Fruit fly (Drosophila melanogaster) whole organism, embryonic: ENCODE results near the gene CG4593.

Source experiments
- Aef1 ChIP-seq: fragments of 200-800 bp; sonication (Bioruptor generic); IDR thresholded peaks from 3 replicates; pipeline ENCODE4 v1.3.6; 2022; ENCODE audit warnings: missing biosample characterization, missing genetic modification characterization
- Bdp1 ChIP-seq: fragments of 200-800 bp; sonication (Bioruptor generic); optimal IDR thresholded peaks from 3 replicates; lab custom pipeline; 2016; ENCODE audit warnings: missing biosample characterization, missing genetic modification characterization
- CG10147 ChIP-seq: fragments of 200-800 bp; sonication (Bioruptor generic); optimal IDR thresholded peaks from 2 replicates; lab custom pipeline; 2019; ENCODE audit warnings: missing biosample characterization, mild to moderate bottlenecking, missing genetic modification characterization, moderate library complexity
- CG10267 ChIP-seq: fragments of 200-800 bp; sonication (Bioruptor generic); optimal IDR thresholded peaks from 2 replicates; lab custom pipeline; 2018; ENCODE audit warnings: missing biosample characterization, mild to moderate bottlenecking, missing genetic modification characterization, moderate library complexity
- CG10979 ChIP-seq: fragments of 200-800 bp; sonication (Bioruptor generic); optimal IDR thresholded peaks from 2 replicates; lab custom pipeline; 2018; ENCODE audit warnings: missing biosample characterization, mild to moderate bottlenecking, missing genetic modification characterization, moderate library complexity
- CG11696 ChIP-seq: fragments of 200-800 bp; sonication (Bioruptor generic); IDR thresholded peaks from 2 replicates; pipeline ENCODE4 v1.3.6; 2022; ENCODE audit warnings: missing biosample characterization, missing genetic modification characterization
- CG12659 ChIP-seq: fragments of 200-800 bp; sonication (Bioruptor generic); optimal IDR thresholded peaks from 3 replicates; lab custom pipeline; 2017; ENCODE audit warnings: mild to moderate bottlenecking, missing biosample characterization, missing genetic modification reagents, missing genetic modification characterization
- CG12942 ChIP-seq: fragments of 200-800 bp; sonication (Bioruptor generic); optimal IDR thresholded peaks from 3 replicates; lab custom pipeline; 2016; ENCODE audit warnings: missing biosample characterization, missing genetic modification characterization
- CG14050 ChIP-seq: fragments of 200-800 bp; sonication (Bioruptor generic); IDR thresholded peaks from 3 replicates; pipeline ENCODE4 v1.3.6; 2022; ENCODE audit warnings: missing biosample characterization, missing genetic modification characterization
- CG15479 ChIP-seq: fragments of 200-800 bp; sonication (Bioruptor generic); optimal IDR thresholded peaks from 3 replicates; lab custom pipeline; 2019; ENCODE audit warnings: missing biosample characterization, mild to moderate bottlenecking, missing genetic modification characterization, moderate library complexity
- CG15696 ChIP-seq: fragments of 200-800 bp; sonication (Bioruptor generic); optimal IDR thresholded peaks from 2 replicates; lab custom pipeline; 2019; ENCODE audit warnings: missing biosample characterization, mild to moderate bottlenecking, missing genetic modification characterization, moderate library complexity
- CG17186 ChIP-seq: fragments of 200-800 bp; sonication (Bioruptor generic); optimal IDR thresholded peaks from 3 replicates; lab custom pipeline; 2017; ENCODE audit warnings: missing biosample characterization, missing genetic modification reagents, missing genetic modification characterization
- CG2202 ChIP-seq: fragments of 200-800 bp; sonication (Bioruptor generic); optimal IDR thresholded peaks from 2 replicates; lab custom pipeline; 2018; ENCODE audit warnings: missing biosample characterization, mild to moderate bottlenecking, missing genetic modification characterization
- CG2678 ChIP-seq: fragments of 200-800 bp; sonication (Bioruptor generic); optimal IDR thresholded peaks from 3 replicates; lab custom pipeline; 2019; ENCODE audit warnings: missing biosample characterization, mild to moderate bottlenecking, missing genetic modification characterization, moderate library complexity
- CG34376 ChIP-seq: fragments of 200-800 bp; sonication (Bioruptor generic); optimal IDR thresholded peaks from 2 replicates; lab custom pipeline; 2018; ENCODE audit warnings: missing biosample characterization, mild to moderate bottlenecking, missing genetic modification characterization
- CG4707 ChIP-seq: fragments of 200-800 bp; sonication (Bioruptor generic); optimal IDR thresholded peaks from 2 replicates; lab custom pipeline; 2018; ENCODE audit warnings: missing biosample characterization, mild to moderate bottlenecking, missing genetic modification characterization, moderate library complexity
- CG6854 ChIP-seq: fragments of 200-800 bp; sonication (Bioruptor generic); optimal IDR thresholded peaks from 3 replicates; lab custom pipeline; 2017; ENCODE audit warnings: missing biosample characterization, mild to moderate bottlenecking, missing genetic modification characterization
- CG7357 ChIP-seq: fragments of 200-800 bp; sonication (Bioruptor generic); IDR thresholded peaks from 3 replicates; pipeline ENCODE4 v1.3.6; 2022; ENCODE audit warnings: missing biosample characterization, missing genetic modification characterization
- CG7745 ChIP-seq: fragments of 200-800 bp; sonication (Bioruptor generic); optimal IDR thresholded peaks from 2 replicates; lab custom pipeline; 2018; ENCODE audit warnings: missing biosample characterization, mild to moderate bottlenecking, missing genetic modification characterization, moderate library complexity
- CG7839 ChIP-seq: fragments of 200-800 bp; sonication (Bioruptor generic); optimal IDR thresholded peaks from 3 replicates; lab custom pipeline; 2018; ENCODE audit warnings: missing biosample characterization, mild to moderate bottlenecking, missing genetic modification characterization, moderate library complexity
- CG9437 ChIP-seq: fragments of 200-800 bp; sonication (Bioruptor generic); optimal IDR thresholded peaks from 2 replicates; lab custom pipeline; 2018; ENCODE audit warnings: missing biosample characterization, mild to moderate bottlenecking, missing genetic modification characterization
- CG9932 ChIP-seq: fragments of 200-800 bp; sonication (Bioruptor generic); IDR thresholded peaks from 2 replicates; pipeline ENCODE4 v1.3.6; 2022; ENCODE audit warnings: missing biosample characterization, missing genetic modification characterization
- Gsc ChIP-seq: fragments of 200-800 bp; sonication (Bioruptor generic); IDR thresholded peaks from 2 replicates; pipeline ENCODE4 v1.3.6; 2022; ENCODE audit warnings: missing biosample characterization, missing genetic modification characterization
- Hand ChIP-seq: fragments of 200-800 bp; sonication (Bioruptor generic); optimal IDR thresholded peaks from 2 replicates; lab custom pipeline; 2017; ENCODE audit warnings: mild to moderate bottlenecking, missing biosample characterization, missing genetic modification reagents, missing genetic modification characterization
- HmgZ ChIP-seq: fragments of 200-800 bp; sonication (Bioruptor generic); optimal IDR thresholded peaks from 2 replicates; lab custom pipeline; 2018; ENCODE audit warnings: missing biosample characterization, mild to moderate bottlenecking, missing genetic modification characterization
- Hmr ChIP-seq: fragments of 200-800 bp; sonication (Bioruptor generic); optimal IDR thresholded peaks from 3 replicates; lab custom pipeline; 2017; ENCODE audit warnings: mild to moderate bottlenecking, missing biosample characterization, missing genetic modification reagents, missing genetic modification characterization
- Hr51 ChIP-seq, 2 experiments: fragments of 200-800 bp; sonication (Bioruptor generic); optimal IDR thresholded peaks; 2 replicates in 1 of 2; 3 replicates in 1 of 2; lab custom pipeline; 2016 to 2018; ENCODE audit warnings: missing biosample characterization in 2 of 2, missing genetic modification characterization in 2 of 2, mild to moderate bottlenecking in 1 of 2, moderate library complexity in 1 of 2
- Kr ChIP-seq: fragments of 200-800 bp; sonication (Bioruptor generic); optimal IDR thresholded peaks from 2 replicates; lab custom pipeline; 2017; ENCODE audit warnings: missing biosample characterization, mild to moderate bottlenecking, missing genetic modification characterization
- Lim3 ChIP-seq: fragments of 200-800 bp; sonication (Bioruptor generic); IDR thresholded peaks from 2 replicates; pipeline ENCODE4 v1.3.6; 2022; ENCODE audit warnings: missing biosample characterization, missing genetic modification characterization
- Rfx ChIP-seq: fragments of 200-800 bp; sonication (Bioruptor generic); IDR thresholded peaks from 2 replicates; pipeline ENCODE4 v1.3.6; 2022; ENCODE audit warnings: missing biosample characterization, missing genetic modification characterization
- Six4 ChIP-seq: fragments of 200-800 bp; sonication (Bioruptor generic); optimal IDR thresholded peaks from 2 replicates; lab custom pipeline; 2016; ENCODE audit warnings: missing biosample characterization, missing genetic modification characterization
- bcd ChIP-seq: fragments of 200-800 bp; sonication (Bioruptor generic); optimal IDR thresholded peaks from 2 replicates; lab custom pipeline; 2017; ENCODE audit warnings: missing biosample characterization, mild to moderate bottlenecking, missing genetic modification characterization
- cwo ChIP-seq: fragments of 200-800 bp; sonication (Bioruptor generic); optimal IDR thresholded peaks from 3 replicates; lab custom pipeline; 2017; ENCODE audit warnings: missing biosample characterization, missing genetic modification characterization, mild to moderate bottlenecking, moderate library complexity, missing genetic modification reagents
- dm ChIP-seq: fragments of 200-800 bp; sonication (Bioruptor generic); optimal IDR thresholded peaks from 3 replicates; lab custom pipeline; 2016; ENCODE audit warnings: missing biosample characterization, missing genetic modification characterization
- hth ChIP-seq: fragments of >200 bp; optimal IDR thresholded peaks from 2 replicates; lab custom pipeline; 2017; ENCODE audit warnings: inconsistent platforms
- insv ChIP-seq, 2 experiments: fragments of 200-800 bp; sonication (Bioruptor generic); optimal IDR thresholded peaks; 3 replicates each; lab custom pipeline; 2016 to 2018; ENCODE audit warnings: missing biosample characterization in 2 of 2, missing genetic modification characterization in 2 of 2
- inv ChIP-seq: fragments of 200-800 bp; sonication (Bioruptor generic); IDR thresholded peaks from 2 replicates; pipeline ENCODE4 v1.3.6; 2022; ENCODE audit warnings: missing biosample characterization, missing genetic modification characterization; ENCODE audit not compliant: partially characterized antibody
- mirr ChIP-seq: fragments of 200-800 bp; sonication (Bioruptor generic); optimal IDR thresholded peaks from 3 replicates; lab custom pipeline; 2018; ENCODE audit warnings: missing biosample characterization, mild to moderate bottlenecking, missing genetic modification characterization
- nerfin-2 ChIP-seq: fragments of 200-800 bp; sonication (Bioruptor generic); IDR thresholded peaks from 2 replicates; pipeline ENCODE4 v1.3.6; 2022; ENCODE audit warnings: missing biosample characterization, missing genetic modification characterization; ENCODE audit not compliant: partially characterized antibody
- otp ChIP-seq: fragments of 200-800 bp; sonication (Bioruptor generic); IDR thresholded peaks from 3 replicates; pipeline ENCODE4, ENCODE4 v1.3.6; 2022; ENCODE audit warnings: missing biosample characterization, missing genetic modification characterization
- pfk ChIP-seq: fragments of 200-800 bp; sonication (Bioruptor generic); optimal IDR thresholded peaks from 2 replicates; lab custom pipeline; 2018; ENCODE audit warnings: missing biosample characterization, mild to moderate bottlenecking, missing genetic modification characterization, moderate library complexity
- psq ChIP-seq: fragments of 200-800 bp; sonication (Bioruptor generic); optimal IDR thresholded peaks from 2 replicates; lab custom pipeline; 2017; ENCODE audit warnings: missing biosample characterization, missing genetic modification characterization
- pzg ChIP-seq: fragments of 200-800 bp; sonication (Bioruptor generic); optimal IDR thresholded peaks from 3 replicates; lab custom pipeline; 2018; ENCODE audit warnings: missing biosample characterization, mild to moderate bottlenecking, missing genetic modification characterization, moderate library complexity
- row ChIP-seq: fragments of 200-800 bp; sonication (Bioruptor generic); IDR thresholded peaks from 3 replicates; pipeline ENCODE4 v1.3.6; 2022; ENCODE audit warnings: missing biosample characterization, missing genetic modification characterization
- sens ChIP-seq: fragments of 200-800 bp; sonication (Bioruptor generic); peaks from one replicate; lab custom pipeline; 2016; ENCODE audit warnings: missing biosample characterization, missing genetic modification characterization
- tll ChIP-seq, 2 experiments: fragments of 200-800 bp in 1 of 2; fragments of >200 bp in 1 of 2; sonication (Bioruptor generic) in 1 of 2; optimal IDR thresholded peaks; 2 replicates each; lab custom pipeline; 2017 to 2019; ENCODE audit warnings: missing biosample characterization in 2 of 2, missing genetic modification characterization in 2 of 2, mild to moderate bottlenecking in 1 of 2, moderate library complexity in 1 of 2
- wek ChIP-seq: fragments of 200-800 bp; sonication (Bioruptor generic); optimal IDR thresholded peaks from 3 replicates; lab custom pipeline; 2018; ENCODE audit warnings: missing biosample characterization, mild to moderate bottlenecking, missing genetic modification characterization, moderate library complexity
- wor ChIP-seq: fragments of 200-800 bp; sonication (Bioruptor generic); IDR thresholded peaks from 2 replicates; pipeline ENCODE4 v1.3.6; 2022; ENCODE audit warnings: missing biosample characterization, missing genetic modification characterization
- yki ChIP-seq: fragments of >200 bp; optimal IDR thresholded peaks from 3 replicates; lab custom pipeline; 2018

CG4593 gene

dm6 chrX:6983500-6984320, 30.0 kb upstream of the CG4593 start (continued):
- TF ChIP-seq Hand (GFP tag; lab: Kevin White, UChicago) = no peak
- TF ChIP-seq CG11696 (GFP tag; lab: Robert Waterston, UW) = no peak
- no peak for TF ChIP-seq tll (GFP tag; optimal IDR thresholded peaks at IDR 0.05; lab: Kevin White, UChicago)
- TF ChIP-seq Hr51 (GFP tag; optimal IDR thresholded peaks at IDR 0.05; lab: Kevin White, UChicago) = no peak
- TF ChIP-seq CG15696 (tag; lab: Kevin White, UChicago) = peak; percentile 44
- no peak for TF ChIP-seq CG9932
- TF ChIP-seq Gsc (GFP tag; lab: Robert Waterston, UW) = no peak
- no peak for TF ChIP-seq Rfx
- TF ChIP-seq Kr = no peak
- TF ChIP-seq CG10979 (tag; lab: Kevin White, UChicago) = peak; percentile 56
- TF ChIP-seq Lim3 (GFP tag; lab: Robert Waterston, UW) = no peak
- no peak for TF ChIP-seq CG17186 (GFP tag; lab: Kevin White, UChicago)
- no peak for TF ChIP-seq Aef1 (GFP tag; lab: Robert Waterston, UW)
- no peak for TF ChIP-seq CG12942
- TF ChIP-seq CG2202 = no peak
- TF ChIP-seq CG9437 = no peak
- TF ChIP-seq nerfin-2 (GFP tag; lab: Robert Waterston, UW) = no peak
- no peak for TF ChIP-seq Six4 (GFP tag; lab: Kevin White, UChicago)
- TF ChIP-seq row (GFP tag; lab: Robert Waterston, UW) = peak; percentile 44; the same call in 2 of the 3 replicates
- TF ChIP-seq CG10147 (GFP tag; lab: Kevin White, UChicago) = no peak
- no peak for TF ChIP-seq mirr (GFP tag; lab: Kevin White, UChicago)
- TF ChIP-seq inv (GFP tag; lab: Robert Waterston, UW) = no peak
- TF ChIP-seq CG15479 (GFP tag; lab: Kevin White, UChicago) = peak; percentile 12
- peak; percentile 48 for TF ChIP-seq pfk (GFP tag; lab: Kevin White, UChicago)
- TF ChIP-seq Bdp1 (GFP tag; lab: Kevin White, UChicago) = no peak
- peak; percentile 7 for TF ChIP-seq CG7839
- no peak for TF ChIP-seq yki
- TF ChIP-seq CG10267 (tag; lab: Kevin White, UChicago) = peak; percentile 40
- TF ChIP-seq wor (GFP tag; lab: Robert Waterston, UW) = no peak
- TF ChIP-seq wek (GFP tag; lab: Kevin White, UChicago) = no peak
- peak; percentile 36 for TF ChIP-seq CG2678 (tag; lab: Kevin White, UChicago)
- no peak for TF ChIP-seq HmgZ (tag; lab: Kevin White, UChicago)
- no peak for TF ChIP-seq cwo (GFP tag; lab: Kevin White, UChicago)
- TF ChIP-seq sens (GFP tag; lab: Kevin White, UChicago) = peak; percentile 13
- no peak for TF ChIP-seq otp (GFP tag; lab: Robert Waterston, UW)
- no peak for TF ChIP-seq hth (lab: Kevin White, UChicago)
- no peak for TF ChIP-seq CG14050 (GFP tag; lab: Robert Waterston, UW)
- no peak for TF ChIP-seq CG6854 (GFP tag; lab: Kevin White, UChicago)
- TF ChIP-seq CG34376 (GFP tag; lab: Kevin White, UChicago) = no peak
- no peak for TF ChIP-seq psq (GFP tag; lab: Kevin White, UChicago)
- no peak for TF ChIP-seq CG12659 (GFP tag; lab: Kevin White, UChicago)
- no peak for TF ChIP-seq CG7745 (tag; lab: Kevin White, UChicago)
- TF ChIP-seq pzg (GFP tag; lab: Kevin White, UChicago) = no peak
- no peak for TF ChIP-seq insv (GFP tag; optimal IDR thresholded peaks at IDR 0.05; lab: Kevin White, UChicago)
- no peak for TF ChIP-seq CG4707 (GFP tag; lab: Kevin White, UChicago)
- no peak for TF ChIP-seq Hmr (GFP tag; lab: Kevin White, UChicago)
- peak; percentile 3 for TF ChIP-seq bcd (GFP tag; lab: Kevin White, UChicago)
- TF ChIP-seq dm (GFP tag; lab: Kevin White, UChicago) = no peak
- no peak for TF ChIP-seq CG7357 (GFP tag; lab: Robert Waterston, UW)
